Fruit fly (Drosophila melanogaster) whole organism, prepupa: Measurements from ENCODE around the gene Gbs-76A.
A peak's percentile ranks its signal among the peaks of the same experiment; 100 is the strongest.

Source experiments
- CG10631 ChIP-seq: fragments of 200-800 bp; sonication (Bioruptor generic); optimal IDR thresholded peaks from 2 replicates; lab custom pipeline; 2016; ENCODE audit warnings: missing biosample characterization, missing genetic modification characterization
- CG10669 ChIP-seq: fragments of 200-800 bp; sonication (Bioruptor generic); optimal IDR thresholded peaks from 3 replicates; lab custom pipeline; 2018; ENCODE audit warnings: missing biosample characterization, mild to moderate bottlenecking, missing genetic modification characterization, moderate library complexity
- CG11762 ChIP-seq: fragments of 200-800 bp; sonication (Bioruptor generic); optimal IDR thresholded peaks from 3 replicates; lab custom pipeline; 2016; ENCODE audit warnings: missing biosample characterization, missing genetic modification characterization; ENCODE audit not compliant: insufficient read depth
- CG11902 ChIP-seq: fragments of 200-800 bp; sonication (Bioruptor generic); optimal IDR thresholded peaks from 3 replicates; lab custom pipeline; 2016; ENCODE audit warnings: missing biosample characterization, missing genetic modification characterization
- CG15336 ChIP-seq: fragments of 200-800 bp; sonication (Bioruptor generic); IDR thresholded peaks from 2 replicates; pipeline ENCODE4 v1.3.6; 2022; ENCODE audit warnings: missing biosample characterization, missing genetic modification characterization
- CG1621 ChIP-seq: fragments of 200-800 bp; sonication (Bioruptor generic); optimal IDR thresholded peaks from 3 replicates; lab custom pipeline; 2018; ENCODE audit warnings: missing biosample characterization, mild to moderate bottlenecking, missing genetic modification characterization
- CG3032 ChIP-seq: fragments of 200-800 bp; optimal IDR thresholded peaks from 2 replicates; lab custom pipeline; 2019; ENCODE audit warnings: missing biosample characterization, mild to moderate bottlenecking, missing genetic modification characterization, moderate library complexity
- CG32006 ChIP-seq: fragments of 200-800 bp; sonication (Bioruptor generic); optimal IDR thresholded peaks from 3 replicates; lab custom pipeline; 2017; ENCODE audit warnings: missing biosample characterization, mild to moderate bottlenecking, missing genetic modification characterization
- CG3919 ChIP-seq: fragments of 200-800 bp; sonication (Bioruptor generic); optimal IDR thresholded peaks from 3 replicates; lab custom pipeline; 2016; ENCODE audit warnings: missing biosample characterization, missing genetic modification characterization
- CG4318 ChIP-seq: fragments of 200-800 bp; sonication (Bioruptor generic); optimal IDR thresholded peaks from 3 replicates; lab custom pipeline; 2017; ENCODE audit warnings: missing biosample characterization, mild to moderate bottlenecking, missing genetic modification characterization
- CG6276 ChIP-seq: fragments of 200-800 bp; sonication (Bioruptor generic); optimal IDR thresholded peaks from 2 replicates; lab custom pipeline; 2017; ENCODE audit warnings: missing biosample characterization, mild to moderate bottlenecking, missing genetic modification characterization
- CG6808 ChIP-seq: fragments of 200-800 bp; sonication (Bioruptor generic); optimal IDR thresholded peaks from 3 replicates; lab custom pipeline; 2017; ENCODE audit warnings: missing biosample characterization, missing genetic modification characterization, mild to moderate bottlenecking, moderate library complexity, missing genetic modification reagents
- CG6854 ChIP-seq: fragments of 200-800 bp; sonication (Bioruptor generic); optimal IDR thresholded peaks from 2 replicates; lab custom pipeline; 2017; ENCODE audit warnings: missing biosample characterization, mild to moderate bottlenecking, missing genetic modification characterization
- CG7368 ChIP-seq: fragments of 200-800 bp; sonication (Bioruptor generic); optimal IDR thresholded peaks from 3 replicates; lab custom pipeline; 2016; ENCODE audit warnings: missing biosample characterization, missing genetic modification characterization
- CG8319 ChIP-seq: fragments of 200-800 bp; sonication (Bioruptor generic); optimal IDR thresholded peaks from 3 replicates; lab custom pipeline; 2016; ENCODE audit warnings: missing biosample characterization, missing genetic modification characterization
- CG8632 ChIP-seq: fragments of 200-800 bp; sonication (Bioruptor generic); optimal IDR thresholded peaks from 3 replicates; lab custom pipeline; 2016; ENCODE audit warnings: missing biosample characterization, missing genetic modification characterization
- CG9139 ChIP-seq: fragments of 200-800 bp; sonication (Bioruptor generic); optimal IDR thresholded peaks from 3 replicates; lab custom pipeline; 2017; ENCODE audit warnings: missing biosample characterization, mild to moderate bottlenecking, missing genetic modification characterization
- Eip75B ChIP-seq: fragments of 200-800 bp; sonication (Bioruptor generic); optimal IDR thresholded peaks from 3 replicates; lab custom pipeline; 2016; ENCODE audit warnings: missing biosample characterization, missing genetic modification characterization
- Eip93F ChIP-seq: fragments of 200-800 bp; sonication (Bioruptor generic); optimal IDR thresholded peaks from 2 replicates; lab custom pipeline; 2016; ENCODE audit warnings: missing biosample characterization, mild to moderate bottlenecking, missing genetic modification characterization
- Ets96B ChIP-seq: fragments of 200-800 bp; optimal IDR thresholded peaks from 2 replicates; lab custom pipeline; 2019; ENCODE audit warnings: missing biosample characterization, mild to moderate bottlenecking, missing genetic modification characterization, moderate library complexity
- Gug ChIP-seq: fragments of 200-800 bp; sonication (Bioruptor generic); IDR thresholded peaks from 2 replicates; pipeline ENCODE4 v1.3.6; 2022; ENCODE audit warnings: missing biosample characterization, missing genetic modification characterization
- Hr38 ChIP-seq: sonication (Bioruptor generic); optimal IDR thresholded peaks from 2 replicates; lab custom pipeline; 2016; ENCODE audit warnings: missing biosample characterization, missing genetic modification characterization
- Hr39 ChIP-seq: fragments of 200-800 bp; sonication (Bioruptor generic); optimal IDR thresholded peaks from 2 replicates; lab custom pipeline; 2016; ENCODE audit warnings: missing biosample characterization, missing genetic modification characterization
- Hr4 ChIP-seq: fragments of 200-800 bp; sonication (Bioruptor generic); optimal IDR thresholded peaks from 3 replicates; lab custom pipeline; 2016; ENCODE audit warnings: missing biosample characterization, missing genetic modification characterization
- Lpt ChIP-seq: fragments of 200-800 bp; sonication (Bioruptor generic); optimal IDR thresholded peaks from 3 replicates; lab custom pipeline; 2016; ENCODE audit warnings: missing biosample characterization, missing genetic modification characterization
- Met ChIP-seq: fragments of 200-800 bp; sonication (Bioruptor generic); optimal IDR thresholded peaks from 3 replicates; lab custom pipeline; 2016; ENCODE audit warnings: missing biosample characterization, missing genetic modification characterization
- OdsH ChIP-seq: fragments of 200-800 bp; sonication (Bioruptor generic); optimal IDR thresholded peaks from 3 replicates; lab custom pipeline; 2016; ENCODE audit warnings: missing biosample characterization, missing genetic modification characterization
- Sox102F ChIP-seq: fragments of 200-800 bp; sonication (Bioruptor generic); optimal IDR thresholded peaks from 2 replicates; lab custom pipeline; 2016; ENCODE audit warnings: missing biosample characterization, mild to moderate bottlenecking, missing genetic modification characterization
- Sox14 ChIP-seq: fragments of 200-800 bp; sonication (Bioruptor generic); optimal IDR thresholded peaks from 3 replicates; lab custom pipeline; 2016; ENCODE audit warnings: missing biosample characterization, missing genetic modification characterization
- Sox15 ChIP-seq: fragments of 200-800 bp; sonication (Bioruptor generic); optimal IDR thresholded peaks from 3 replicates; lab custom pipeline; 2016; ENCODE audit warnings: missing biosample characterization, missing genetic modification characterization
- achi ChIP-seq: fragments of 200-800 bp; sonication (Bioruptor generic); optimal IDR thresholded peaks from 3 replicates; lab custom pipeline; 2016; ENCODE audit warnings: missing biosample characterization, missing genetic modification characterization
- acj6 ChIP-seq: fragments of 200-800 bp; sonication (Bioruptor generic); optimal IDR thresholded peaks from 3 replicates; lab custom pipeline; 2016; ENCODE audit warnings: missing biosample characterization, missing genetic modification characterization
- cyc ChIP-seq: fragments of 200-800 bp; sonication (Bioruptor generic); optimal IDR thresholded peaks from 3 replicates; lab custom pipeline; 2016; ENCODE audit warnings: missing biosample characterization, missing genetic modification characterization
- dac ChIP-seq: fragments of 200-800 bp; sonication (Bioruptor generic); optimal IDR thresholded peaks from 2 replicates; lab custom pipeline; 2017; ENCODE audit warnings: missing biosample characterization, mild to moderate bottlenecking, missing genetic modification characterization
- dsx ChIP-seq: fragments of 200-800 bp; optimal IDR thresholded peaks from 3 replicates; lab custom pipeline; 2019; ENCODE audit warnings: missing biosample characterization, mild to moderate bottlenecking, missing genetic modification characterization, moderate library complexity; ENCODE audit not compliant: poor library complexity, severe bottlenecking
- eg ChIP-seq: fragments of 200-800 bp; sonication (Bioruptor generic); IDR thresholded peaks from 3 replicates; pipeline ENCODE4 v1.3.6; 2022; ENCODE audit warnings: missing biosample characterization, missing genetic modification characterization
- esn ChIP-seq: fragments of 200-800 bp; sonication (Bioruptor generic); optimal IDR thresholded peaks from 2 replicates; lab custom pipeline; 2016; ENCODE audit warnings: missing biosample characterization, mild to moderate bottlenecking, missing genetic modification characterization, moderate library complexity
- fd59A ChIP-seq: fragments of 200-800 bp; sonication (Bioruptor generic); optimal IDR thresholded peaks from 2 replicates; lab custom pipeline; 2017; ENCODE audit warnings: missing biosample characterization, mild to moderate bottlenecking, missing genetic modification characterization, missing genetic modification reagents
- fkh ChIP-seq: fragments of 200-800 bp; sonication (Bioruptor generic); optimal IDR thresholded peaks from 3 replicates; lab custom pipeline; 2017; ENCODE audit warnings: missing biosample characterization, mild to moderate bottlenecking, missing genetic modification characterization, moderate library complexity
- lz ChIP-seq: fragments of 200-800 bp; sonication (Bioruptor generic); optimal IDR thresholded peaks from 3 replicates; lab custom pipeline; 2016; ENCODE audit warnings: missing biosample characterization, missing genetic modification characterization
- net ChIP-seq: fragments of 200-800 bp; sonication (Bioruptor generic); optimal IDR thresholded peaks from 3 replicates; lab custom pipeline; 2016; ENCODE audit warnings: missing biosample characterization, missing genetic modification characterization
- pdm3 ChIP-seq: fragments of 200-800 bp; sonication (Bioruptor generic); optimal IDR thresholded peaks from 3 replicates; lab custom pipeline; 2016; ENCODE audit warnings: missing biosample characterization, missing genetic modification characterization
- salr ChIP-seq, 2 experiments: fragments of 200-800 bp; sonication (Bioruptor generic); optimal IDR thresholded peaks; 3 replicates each; lab custom pipeline; 2016 to 2018; ENCODE audit warnings: missing biosample characterization in 2 of 2, missing genetic modification characterization in 2 of 2, mild to moderate bottlenecking in 1 of 2
- spab ChIP-seq: fragments of 200-800 bp; sonication (Bioruptor generic); optimal IDR thresholded peaks from 2 replicates; lab custom pipeline; 2017; ENCODE audit warnings: missing biosample characterization, mild to moderate bottlenecking, missing genetic modification characterization, missing genetic modification reagents
- ss ChIP-seq, 2 experiments: fragments of 200-800 bp; sonication (Bioruptor generic); optimal IDR thresholded peaks; 2 replicates in 1 of 2; 3 replicates in 1 of 2; lab custom pipeline; 2017 to 2018; ENCODE audit warnings: mild to moderate bottlenecking in 2 of 2, missing biosample characterization in 2 of 2, missing genetic modification characterization in 2 of 2, moderate library complexity in 1 of 2
- svp ChIP-seq: fragments of 200-800 bp; sonication (Bioruptor generic); peaks from one replicate; lab custom pipeline; 2016; ENCODE audit warnings: missing biosample characterization, missing genetic modification characterization
- topi ChIP-seq: fragments of 200-800 bp; sonication (Bioruptor generic); optimal IDR thresholded peaks from 3 replicates; lab custom pipeline; 2016; ENCODE audit warnings: missing biosample characterization, missing genetic modification characterization
- vri ChIP-seq: fragments of 200-800 bp; sonication (Bioruptor generic); optimal IDR thresholded peaks from 3 replicates; lab custom pipeline; 2016; ENCODE audit warnings: missing biosample characterization, mild to moderate bottlenecking, missing genetic modification characterization

Gbs-76A gene

DNA sequence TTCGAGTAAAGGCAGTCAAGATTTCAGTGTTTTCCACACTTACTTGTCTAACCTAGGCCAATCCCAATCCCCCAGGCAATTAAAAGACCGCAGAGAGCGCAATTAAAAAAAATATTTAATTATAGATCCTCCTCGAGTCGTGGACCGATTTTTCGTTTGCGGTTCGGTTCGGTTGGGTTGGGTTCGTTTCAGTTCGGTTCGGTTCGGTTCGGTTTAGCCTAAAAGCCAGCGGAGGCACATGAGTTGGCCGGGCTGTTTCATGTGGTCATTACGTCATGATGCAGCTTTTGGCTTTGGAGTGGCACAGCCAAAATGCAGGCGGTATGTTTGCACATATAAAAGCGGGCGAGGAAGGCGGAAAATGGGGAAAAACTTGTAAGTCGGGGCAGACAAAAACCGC lies 39.2 kb upstream of the Gbs-76A start:
- TF ChIP-seq CG10669 (GFP tag; lab: Kevin White, UChicago): no peak
- no peak for TF ChIP-seq lz (GFP tag; lab: Kevin White, UChicago)
- no peak for TF ChIP-seq achi (GFP tag; lab: Kevin White, UChicago)
- no peak for TF ChIP-seq CG11902 (GFP tag; lab: Kevin White, UChicago)
- TF ChIP-seq Lpt (GFP tag; lab: Kevin White, UChicago): no peak
- no peak for TF ChIP-seq fkh
- TF ChIP-seq esn (GFP tag; lab: Kevin White, UChicago): no peak
- no peak for TF ChIP-seq CG3919
- TF ChIP-seq CG9139 (GFP tag; lab: Kevin White, UChicago): no peak
- no peak for TF ChIP-seq CG32006 (GFP tag; lab: Kevin White, UChicago)
- no peak for TF ChIP-seq CG6276
- no peak for TF ChIP-seq Hr4 (GFP tag; lab: Kevin White, UChicago)
- no peak for TF ChIP-seq pdm3 (GFP tag; lab: Kevin White, UChicago)

DNA sequence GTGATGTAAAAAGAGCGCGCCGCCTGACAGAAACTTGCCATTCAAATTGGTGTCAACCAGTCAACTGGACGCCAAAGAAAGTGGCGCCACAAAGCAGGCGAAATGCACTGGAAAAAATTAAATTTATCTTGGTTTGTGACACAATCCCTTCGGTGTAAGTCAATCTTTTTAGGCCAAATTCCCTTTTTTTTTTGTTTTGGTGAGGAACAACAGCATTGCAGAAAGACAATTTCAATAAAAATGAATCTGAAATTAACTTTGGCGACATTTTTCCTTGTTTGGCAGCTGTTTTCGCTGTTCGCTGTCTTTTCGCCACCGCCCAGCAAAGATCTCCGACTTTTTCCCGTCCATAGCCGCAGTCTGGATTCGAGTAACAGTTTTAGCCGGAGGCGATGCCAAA lies 36.9 kb upstream of the Gbs-76A start:
- TF ChIP-seq OdsH (GFP tag; lab: Kevin White, UChicago) (peak; percentile 58), Gug (GFP tag; lab: Robert Waterston, UW) (0 out of 2 replicates have a peak, but pooled peaks have one; percentile 22), fd59A (no peak), salr (GFP tag; optimal IDR thresholded peaks at IDR 0.05; lab: Kevin White, UChicago) (peak in 1 of 2 experiments; percentile 37), fkh (no peak), CG10631 (no peak), cyc (GFP tag; lab: Kevin White, UChicago) (no peak), Eip93F (GFP tag; lab: Kevin White, UChicago) (no peak), CG3032 (tag; lab: Kevin White, UChicago) (no peak), net (GFP tag; lab: Kevin White, UChicago) (peak; percentile 36), dac (GFP tag; lab: Kevin White, UChicago) (peak; percentile 86), CG6276 (peak; percentile 75), spab (GFP tag; lab: Kevin White, UChicago) (no peak), CG8319 (peak; percentile 20), CG6808 (GFP tag; lab: Kevin White, UChicago) (no peak), CG11762 (no peak), CG11902 (GFP tag; lab: Kevin White, UChicago) (no peak), CG6854 (no peak), esn (GFP tag; lab: Kevin White, UChicago) (no peak), Eip75B (GFP tag; lab: Kevin White, UChicago) (peak; percentile 37), vri (no peak), Lpt (GFP tag; lab: Kevin White, UChicago) (peak; percentile 66), topi (no peak), pdm3 (GFP tag; lab: Kevin White, UChicago) (peak; percentile 48), dsx (GFP tag; lab: Kevin White, UChicago) (no peak), CG10669 (GFP tag; lab: Kevin White, UChicago) (no peak), CG4318 (GFP tag; lab: Kevin White, UChicago) (peak; percentile 77), acj6 (GFP tag; lab: Kevin White, UChicago) (peak; percentile 22), Hr39 (GFP tag; lab: Kevin White, UChicago) (no peak), Sox15 (GFP tag; lab: Kevin White, UChicago) (no peak), CG1621 (tag; lab: Kevin White, UChicago) (no peak), svp (GFP tag; lab: Kevin White, UChicago) (peak; percentile 51), Hr38 (GFP tag; lab: Kevin White, UChicago) (no peak), Sox14 (no peak), CG8632 (GFP tag; lab: Kevin White, UChicago) (peak; percentile 17), CG7368 (GFP tag; lab: Kevin White, UChicago) (peak; percentile 11), CG3919 (peak; percentile 45), Ets96B (tag; lab: Kevin White, UChicago) (no peak), CG15336 (GFP tag; lab: Robert Waterston, UW) (peak; percentile 82), lz (GFP tag; lab: Kevin White, UChicago) (no peak), Sox102F (GFP tag; lab: Kevin White, UChicago) (no peak), eg (peak; percentile 80), ss (GFP tag; optimal IDR thresholded peaks at IDR 0.05; lab: Kevin White, UChicago) (no peak), achi (GFP tag; lab: Kevin White, UChicago) (peak; percentile 53), Met (GFP tag; lab: Kevin White, UChicago) (no peak), Hr4 (GFP tag; lab: Kevin White, UChicago) (peak; percentile 83)
